Worm (Caenorhabditis elegans) whole organism, L1 larva: ENCODE data around the gene F07G11.4.

Experiments
- ama-1 ChIP-seq: fragments of 150-350 bp; optimal IDR thresholded peaks from 2 replicates; lab custom pipeline; 2014
- egl-27 ChIP-seq, 2 experiments: fragments of 150-350 bp in 1 of 2; sonication (generic microtip); optimal IDR thresholded peaks; 3 replicates each; lab custom pipeline; 2017 to 2018; ENCODE audit warnings: missing biosample characterization in 2 of 2, missing genetic modification characterization in 2 of 2, missing genetic modification reagents in 2 of 2
- fkh-8 ChIP-seq: sonication (generic microtip); optimal IDR thresholded peaks from 2 replicates; lab custom pipeline; 2016; ENCODE audit warnings: mild to moderate bottlenecking, missing genetic modification characterization, missing compliant biosample characterization
- lin-39 ChIP-seq: fragments of 150-350 bp; optimal IDR thresholded peaks from 2 replicates; lab custom pipeline; 2014; ENCODE audit warnings: missing biosample characterization, missing genetic modification reagents, missing genetic modification characterization
- nhr-76 ChIP-seq: sonication (generic microtip); optimal IDR thresholded peaks from 2 replicates; lab custom pipeline; 2017; ENCODE audit warnings: missing biosample characterization, missing genetic modification characterization

- TF ChIP-seq egl-27 (tag; optimal IDR thresholded peaks at IDR 0.05; lab: Kevin White, UChicago) (no peak), lin-39 (tag; lab: Kevin White, UChicago) (no peak), fkh-8 (tag; lab: Kevin White, UChicago) (no peak), nhr-76 (tag; lab: Kevin White, UChicago) (no peak), ama-1 (no peak)
Observed at ce11 chrV:7339831-7340230, 44.7 kb upstream of the F07G11.4 start, which contains the start of gene srh-187.
